Worm (Caenorhabditis elegans) whole organism, mixed stage, embryonic: ENCODE results near the gene lido-9.

Source experiments
- elt-3 ChIP-seq: fragments of 150-350 bp; optimal IDR thresholded peaks from 2 replicates; lab custom pipeline; 2014; ENCODE audit warnings: missing biosample characterization, missing genetic modification characterization
- flh-1 ChIP-seq: fragments of 200-800 bp; sonication (Bioruptor generic); optimal IDR thresholded peaks from 2 replicates; lab custom pipeline; 2018; ENCODE audit warnings: mild to moderate bottlenecking, missing genetic modification characterization, moderate library complexity, missing compliant biosample characterization
- lin-13 ChIP-seq: fragments of 150-350 bp; optimal IDR thresholded peaks from 2 replicates; lab custom pipeline; 2014; ENCODE audit warnings: missing biosample characterization, missing genetic modification characterization
- lsy-2 ChIP-seq: fragments of 150-350 bp; optimal IDR thresholded peaks from 2 replicates; lab custom pipeline; 2014; ENCODE audit warnings: missing biosample characterization, missing genetic modification characterization
- mep-1 ChIP-seq: fragments of 150-350 bp; optimal IDR thresholded peaks from 2 replicates; lab custom pipeline; 2017; ENCODE audit warnings: missing biosample characterization, missing genetic modification reagents, missing genetic modification characterization, inconsistent platforms
- pha-4 ChIP-seq: fragments of 150-350 bp; optimal IDR thresholded peaks from 2 replicates; lab custom pipeline; 2018; ENCODE audit warnings: missing biosample characterization, missing genetic modification reagents, missing genetic modification characterization

DNA sequence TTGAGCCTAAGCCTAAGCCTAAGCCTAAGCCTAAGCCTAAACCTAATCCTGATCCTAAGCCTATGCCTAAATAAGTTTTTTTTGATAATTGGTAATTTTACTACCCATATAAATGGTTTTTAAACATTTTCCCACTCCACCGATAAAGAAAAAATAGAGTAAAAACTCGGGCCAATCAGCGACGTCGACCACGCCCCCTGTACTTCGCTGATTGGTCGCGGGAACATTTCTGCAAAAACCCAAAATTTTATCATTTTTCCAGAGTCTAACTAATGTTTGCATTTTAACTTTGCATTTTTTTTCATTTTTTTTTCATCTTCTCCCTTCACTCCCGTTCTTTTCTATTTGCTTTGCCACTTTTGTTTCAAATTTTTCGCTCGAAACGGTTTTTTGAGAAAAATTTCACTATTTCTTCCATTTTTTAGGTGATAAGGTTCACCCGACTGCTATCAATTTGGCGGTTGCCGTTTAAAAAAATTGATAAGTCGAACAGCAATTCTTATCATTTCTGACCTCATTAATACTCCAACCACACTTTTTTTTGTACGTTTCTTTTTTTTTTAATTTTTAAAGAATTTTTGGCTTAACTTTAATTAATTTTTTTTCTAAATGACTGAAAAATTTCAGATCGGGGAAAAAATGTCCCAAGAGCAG lies 13.8 kb downstream of the lido-9 start, which contains the start of gene C41H7.2:
- TF ChIP-seq pha-4 (no peak), flh-1 (no peak), lsy-2 (tag; lab: Kevin White, UChicago) (no peak), elt-3 (tag; lab: Kevin White, UChicago) (no peak), mep-1 (no peak), lin-13 (tag; lab: Kevin White, UChicago) (no peak)
